Worm (Caenorhabditis elegans) whole organism, late embryonic: ENCODE results near the gene nrde-4.

Source experiments
- K09A11.1 ChIP-seq: sonication (generic microtip); optimal IDR thresholded peaks from 2 replicates; lab custom pipeline; 2017; ENCODE audit warnings: antibody characterized with exemption, mild to moderate bottlenecking, missing genetic modification characterization, missing compliant biosample characterization; ENCODE audit not compliant: insufficient read depth
- dmd-4 ChIP-seq: sonication (generic microtip); optimal IDR thresholded peaks from 2 replicates; lab custom pipeline; 2016; ENCODE audit warnings: borderline replicate concordance, missing genetic modification characterization, missing compliant biosample characterization
- ets-4 ChIP-seq: sonication (generic microtip); optimal IDR thresholded peaks from 2 replicates; lab custom pipeline; 2016; ENCODE audit warnings: missing genetic modification characterization, missing compliant biosample characterization
- fkh-10 ChIP-seq: fragments of 150-350 bp; optimal IDR thresholded peaks from 2 replicates; lab custom pipeline; 2014; ENCODE audit warnings: missing biosample characterization, missing genetic modification reagents, missing genetic modification characterization
- rnt-1 ChIP-seq: sonication (generic microtip); optimal IDR thresholded peaks from 2 replicates; lab custom pipeline; 2016; ENCODE audit warnings: missing genetic modification characterization, missing compliant biosample characterization
- ttx-3 ChIP-seq: sonication (generic microtip); optimal IDR thresholded peaks from 2 replicates; lab custom pipeline; 2016; ENCODE audit warnings: missing genetic modification reagents, missing genetic modification characterization, missing compliant biosample characterization

DNA sequence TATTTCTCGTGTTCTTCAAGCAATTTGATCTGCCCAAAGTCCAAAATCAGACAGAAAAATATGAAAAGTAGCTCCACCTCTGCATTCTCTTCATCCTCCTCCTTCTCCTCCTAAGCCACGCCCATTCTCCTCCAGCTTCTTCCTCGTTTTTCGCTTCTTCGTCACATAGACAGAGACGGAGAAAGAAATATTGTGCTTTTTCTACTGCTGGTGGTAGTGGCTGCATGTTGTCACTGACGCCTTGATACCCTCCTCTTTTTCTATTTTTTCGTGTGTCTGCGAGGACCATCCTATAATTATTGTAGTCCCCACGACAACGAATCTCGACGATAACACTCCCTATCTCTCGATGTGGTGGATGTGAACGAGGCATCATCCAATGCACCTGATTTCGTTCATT, 4.5 kb upstream of the nrde-4 start, which contains the start of gene C08G9.1:
- no peak for TF ChIP-seq ttx-3 (tag; lab: Kevin White, UChicago)
- TF ChIP-seq dmd-4 (tag; lab: Kevin White, UChicago) = no peak
- no peak for TF ChIP-seq K09A11.1
- TF ChIP-seq rnt-1 (tag; lab: Kevin White, UChicago) = no peak
- no peak for TF ChIP-seq fkh-10 (GFP tag; lab: Kevin White, UChicago)
- TF ChIP-seq ets-4 (tag; lab: Kevin White, UChicago) = no peak
